Fruit fly (Drosophila melanogaster) whole organism, embryonic: ENCODE measurements around the gene CG4210.
A peak's percentile ranks its signal among the peaks of the same experiment; 100 is the strongest.

Source experiments
- ATbp ChIP-seq: fragments of 200-800 bp; sonication (Bioruptor generic); optimal IDR thresholded peaks from 2 replicates; lab custom pipeline; 2017; ENCODE audit warnings: missing biosample characterization, mild to moderate bottlenecking, missing genetic modification characterization, missing genetic modification reagents
- Aef1 ChIP-seq: fragments of 200-800 bp; sonication (Bioruptor generic); IDR thresholded peaks from 3 replicates; pipeline ENCODE4 v1.3.6; 2022; ENCODE audit warnings: missing biosample characterization, missing genetic modification characterization
- Atf6 ChIP-seq: fragments of 200-800 bp; sonication (Bioruptor generic); IDR thresholded peaks from 2 replicates; pipeline ENCODE4 v1.3.6; 2022; ENCODE audit warnings: missing biosample characterization, missing genetic modification characterization
- Awh ChIP-seq: fragments of 200-800 bp; sonication (Bioruptor generic); IDR thresholded peaks from 2 replicates; pipeline ENCODE4, ENCODE4 v1.3.6; 2022; ENCODE audit warnings: missing biosample characterization, missing genetic modification characterization
- BEAF-32 ChIP-seq: fragments of 200-800 bp; sonication (Bioruptor generic); optimal IDR thresholded peaks from 3 replicates; lab custom pipeline; 2017; ENCODE audit warnings: missing biosample characterization, missing genetic modification characterization, mild to moderate bottlenecking, moderate library complexity, missing genetic modification reagents
- CG11398 ChIP-seq: fragments of 200-800 bp; sonication (Bioruptor generic); optimal IDR thresholded peaks from 2 replicates; lab custom pipeline; 2016; ENCODE audit warnings: missing biosample characterization, missing genetic modification characterization
- CG11695 ChIP-seq: fragments of 200-800 bp; sonication (Bioruptor generic); IDR thresholded peaks from 3 replicates; pipeline ENCODE4 v1.3.6; 2022; ENCODE audit warnings: missing biosample characterization, missing genetic modification characterization
- CG13287 ChIP-seq: fragments of 200-800 bp; sonication (Bioruptor generic); IDR thresholded peaks from 2 replicates; pipeline ENCODE4 v1.3.6; 2022; ENCODE audit warnings: missing biosample characterization, missing genetic modification characterization; ENCODE audit not compliant: partially characterized antibody
- CG13296 ChIP-seq: fragments of 200-800 bp; sonication (Bioruptor generic); optimal IDR thresholded peaks from 3 replicates; lab custom pipeline; 2018; ENCODE audit warnings: missing biosample characterization, mild to moderate bottlenecking, missing genetic modification characterization
- CG14965 ChIP-seq: fragments of 200-800 bp; sonication (Bioruptor generic); optimal IDR thresholded peaks from 2 replicates; lab custom pipeline; 2016; ENCODE audit warnings: missing biosample characterization, missing genetic modification characterization, borderline replicate concordance
- CG17186 ChIP-seq: fragments of 200-800 bp; sonication (Bioruptor generic); optimal IDR thresholded peaks from 3 replicates; lab custom pipeline; 2017; ENCODE audit warnings: missing biosample characterization, missing genetic modification reagents, missing genetic modification characterization
- CG2712 ChIP-seq: fragments of 200-800 bp; optimal IDR thresholded peaks from 3 replicates; lab custom pipeline; 2019; ENCODE audit warnings: missing biosample characterization, mild to moderate bottlenecking, missing genetic modification characterization, moderate library complexity
- CG31224 ChIP-seq: fragments of 200-800 bp; sonication (Bioruptor generic); IDR thresholded peaks from 2 replicates; pipeline ENCODE4 v1.3.6; 2022; ENCODE audit warnings: missing biosample characterization, missing genetic modification characterization
- CG3726 ChIP-seq: fragments of 200-800 bp; sonication (Bioruptor generic); IDR thresholded peaks from 3 replicates; pipeline ENCODE4, ENCODE4 v1.3.6; 2022; ENCODE audit warnings: missing biosample characterization, missing genetic modification characterization
- CG42726 ChIP-seq: fragments of 200-800 bp; sonication (Bioruptor generic); IDR thresholded peaks from 2 replicates; pipeline ENCODE4 v1.3.6; 2022; ENCODE audit warnings: missing biosample characterization, missing genetic modification characterization; ENCODE audit not compliant: partially characterized antibody
- CG4820 ChIP-seq: fragments of 200-800 bp; sonication (Bioruptor generic); optimal IDR thresholded peaks from 3 replicates; lab custom pipeline; 2016; ENCODE audit warnings: missing biosample characterization, missing genetic modification characterization
- CG7786 ChIP-seq: fragments of 200-800 bp; sonication (Bioruptor generic); optimal IDR thresholded peaks from 2 replicates; lab custom pipeline; 2016; ENCODE audit warnings: missing biosample characterization, missing genetic modification characterization
- CG8765 ChIP-seq: fragments of 200-800 bp; sonication (Bioruptor generic); IDR thresholded peaks from 2 replicates; pipeline ENCODE4 v1.3.6; 2022; ENCODE audit warnings: missing biosample characterization, missing genetic modification characterization
- CG9727 ChIP-seq: fragments of 200-800 bp; sonication (Bioruptor generic); optimal IDR thresholded peaks from 3 replicates; lab custom pipeline; 2017; ENCODE audit warnings: missing biosample characterization, mild to moderate bottlenecking, missing genetic modification characterization
- ERR ChIP-seq: fragments of 200-800 bp; sonication (Bioruptor generic); optimal IDR thresholded peaks from 2 replicates; lab custom pipeline; 2016; ENCODE audit warnings: missing biosample characterization, missing genetic modification characterization
- H2.0 ChIP-seq: fragments of 200-800 bp; sonication (Bioruptor generic); IDR thresholded peaks from 2 replicates; pipeline ENCODE4 v1.3.6; 2022; ENCODE audit warnings: missing biosample characterization, missing genetic modification characterization
- Hr3 ChIP-seq: fragments of 200-800 bp; sonication (Bioruptor generic); optimal IDR thresholded peaks from 3 replicates; lab custom pipeline; 2016; ENCODE audit warnings: missing biosample characterization, missing genetic modification characterization
- Nf-YC ChIP-seq: fragments of 200-800 bp; optimal IDR thresholded peaks from 3 replicates; lab custom pipeline; 2019; ENCODE audit warnings: missing biosample characterization, mild to moderate bottlenecking, missing genetic modification characterization, moderate library complexity
- Pdp1 ChIP-seq, 2 experiments: fragments of 200-800 bp; sonication (Bioruptor generic); optimal IDR thresholded peaks; 3 replicates each; lab custom pipeline; 2016; ENCODE audit warnings: missing biosample characterization in 2 of 2, missing genetic modification characterization in 2 of 2, mild to moderate bottlenecking in 1 of 2, moderate library complexity in 1 of 2
- Six4 ChIP-seq: fragments of 200-800 bp; sonication (Bioruptor generic); optimal IDR thresholded peaks from 2 replicates; lab custom pipeline; 2016; ENCODE audit warnings: missing biosample characterization, missing genetic modification characterization
- Sox100B ChIP-seq: fragments of 200-800 bp; sonication (Bioruptor generic); optimal IDR thresholded peaks from 3 replicates; lab custom pipeline; 2018; ENCODE audit warnings: missing biosample characterization, mild to moderate bottlenecking, missing genetic modification characterization
- Sox102F ChIP-seq: fragments of 200-800 bp; sonication (Bioruptor generic); optimal IDR thresholded peaks from 2 replicates; lab custom pipeline; 2018; ENCODE audit warnings: missing biosample characterization, mild to moderate bottlenecking, missing genetic modification characterization, moderate library complexity
- Trl ChIP-seq, 3 experiments: fragments of >200 bp in 2 of 3; fragments of 200-800 bp in 1 of 3; sonication (Bioruptor generic) in 1 of 3; optimal IDR thresholded peaks; 2 replicates in 1 of 3; 3 replicates in 2 of 3; lab custom pipeline; 2016 to 2017; ENCODE audit warnings: missing biosample characterization in 1 of 3, missing genetic modification characterization in 1 of 3
- Xrp1 ChIP-seq: fragments of 200-800 bp; sonication (Bioruptor generic); IDR thresholded peaks from 2 replicates; pipeline ENCODE4 v1.3.6; 2022; ENCODE audit warnings: missing biosample characterization, missing genetic modification characterization
- amos ChIP-seq: fragments of 200-800 bp; sonication (Bioruptor generic); IDR thresholded peaks from 2 replicates; pipeline ENCODE4 v1.3.6; 2022; ENCODE audit warnings: missing biosample characterization, missing genetic modification characterization; ENCODE audit not compliant: partially characterized antibody
- aop ChIP-seq: fragments of 200-800 bp; sonication (Bioruptor generic); IDR thresholded peaks from 2 replicates; pipeline ENCODE4 v1.3.6; 2022; ENCODE audit warnings: missing biosample characterization, missing genetic modification characterization
- ap ChIP-seq: fragments of 200-800 bp; sonication (Bioruptor generic); IDR thresholded peaks from 2 replicates; pipeline ENCODE4 v1.3.6; 2022; ENCODE audit warnings: missing biosample characterization, missing genetic modification characterization
- ara ChIP-seq: fragments of 200-800 bp; sonication (Bioruptor generic); IDR thresholded peaks from 2 replicates; pipeline ENCODE4 v1.3.6; 2022; ENCODE audit warnings: missing biosample characterization, missing genetic modification characterization
- chinmo ChIP-seq: fragments of 200-800 bp; sonication (Bioruptor generic); IDR thresholded peaks from 4 replicates; pipeline ENCODE4 v1.3.6; 2022; ENCODE audit warnings: missing biosample characterization, missing genetic modification characterization; ENCODE audit not compliant: partially characterized antibody
- corto ChIP-seq: fragments of 200-800 bp; sonication (Bioruptor generic); optimal IDR thresholded peaks from 2 replicates; lab custom pipeline; 2016; ENCODE audit warnings: missing biosample characterization, mild to moderate bottlenecking, missing genetic modification characterization, moderate library complexity
- croc ChIP-seq: fragments of 200-800 bp; sonication (Bioruptor generic); conservative IDR thresholded peaks from 3 replicates; pipeline ENCODE4 v1.3.6; 2022; ENCODE audit warnings: missing biosample characterization, missing genetic modification characterization
- crol ChIP-seq: fragments of 200-800 bp; sonication (Bioruptor generic); IDR thresholded peaks from 2 replicates; pipeline ENCODE4 v1.3.6; 2022; ENCODE audit warnings: missing biosample characterization, missing genetic modification characterization
- fd102C ChIP-seq: fragments of 200-800 bp; sonication (Bioruptor generic); optimal IDR thresholded peaks from 2 replicates; lab custom pipeline; 2018; ENCODE audit warnings: missing biosample characterization, mild to moderate bottlenecking, missing genetic modification characterization, moderate library complexity
- ind ChIP-seq: fragments of 200-800 bp; sonication (Bioruptor generic); optimal IDR thresholded peaks from 3 replicates; lab custom pipeline; 2016; ENCODE audit warnings: missing biosample characterization, missing genetic modification characterization
- jumu ChIP-seq: fragments of 200-800 bp; sonication (Bioruptor generic); optimal IDR thresholded peaks from 3 replicates; lab custom pipeline; 2016; ENCODE audit warnings: missing biosample characterization, missing genetic modification characterization
- nau ChIP-seq: fragments of 200-800 bp; sonication (Bioruptor generic); optimal IDR thresholded peaks from 3 replicates; lab custom pipeline; 2017; ENCODE audit warnings: missing biosample characterization, mild to moderate bottlenecking, missing genetic modification characterization, missing genetic modification reagents
- repo ChIP-seq: fragments of 200-800 bp; sonication (Bioruptor generic); optimal IDR thresholded peaks from 2 replicates; lab custom pipeline; 2016; ENCODE audit warnings: missing biosample characterization, missing genetic modification characterization
- sna ChIP-seq: fragments of 200-800 bp; sonication (Bioruptor generic); IDR thresholded peaks from 2 replicates; pipeline ENCODE4 v1.3.6; 2022; ENCODE audit warnings: missing biosample characterization, missing genetic modification characterization; ENCODE audit not compliant: partially characterized antibody
- tap ChIP-seq: fragments of 200-800 bp; optimal IDR thresholded peaks from 3 replicates; lab custom pipeline; 2019; ENCODE audit warnings: missing biosample characterization, mild to moderate bottlenecking, missing genetic modification characterization, moderate library complexity
- tgo ChIP-seq: fragments of 200-800 bp; sonication (Bioruptor generic); IDR thresholded peaks from 3 replicates; pipeline ENCODE4 v1.3.6; 2022; ENCODE audit warnings: missing biosample characterization, missing genetic modification characterization
- tx ChIP-seq: fragments of 200-800 bp; sonication (Bioruptor generic); optimal IDR thresholded peaks from 2 replicates; lab custom pipeline; 2016; ENCODE audit warnings: missing biosample characterization, missing genetic modification characterization
- zf30C ChIP-seq: fragments of 200-800 bp; sonication (Bioruptor generic); optimal IDR thresholded peaks from 3 replicates; lab custom pipeline; 2018; ENCODE audit warnings: missing biosample characterization, mild to moderate bottlenecking, missing genetic modification characterization

Gene CG4210

DNA sequence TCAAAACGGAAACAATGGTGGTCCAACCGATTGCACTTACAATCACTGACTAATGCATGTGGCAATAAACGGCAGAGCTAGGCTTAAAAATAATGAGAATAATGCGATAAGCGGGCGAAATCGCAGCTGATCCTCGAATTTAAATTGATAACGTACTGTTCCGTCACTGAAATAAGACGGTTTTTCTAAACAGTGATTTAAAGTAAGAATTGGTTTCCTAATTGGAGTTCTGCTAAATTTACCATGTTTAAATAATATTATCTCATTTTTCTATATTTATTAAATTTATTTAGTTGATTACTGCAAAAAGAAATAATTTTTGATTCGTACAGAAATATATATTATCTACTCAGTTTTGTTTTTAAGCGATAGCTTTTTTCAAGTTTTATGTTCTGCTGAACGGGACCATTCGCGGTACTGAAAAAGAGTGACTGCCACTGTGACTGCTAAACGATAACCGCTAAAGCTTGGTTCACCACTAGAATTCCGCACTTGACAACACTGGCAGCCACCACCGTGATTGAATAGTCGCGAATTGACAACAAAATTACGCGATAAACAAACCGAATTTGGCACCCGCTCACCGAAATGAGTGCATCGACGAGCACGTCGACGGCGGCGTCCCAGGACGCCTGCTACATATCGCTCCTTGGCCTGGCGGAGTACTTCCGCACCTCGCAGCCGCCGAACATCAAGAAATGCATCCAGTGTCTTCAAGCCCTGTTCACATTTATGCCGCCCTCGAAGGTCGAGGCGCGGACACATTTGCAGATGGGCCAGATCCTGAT is 4.9 kb upstream of the CG4210 start, which contains the start of the genes Spn88Eb and Mau2 (continued):
- no peak; the same call in 2 of the 3 replicates for TF ChIP-seq CG11695 (GFP tag; lab: Robert Waterston, UW)
- no peak for TF ChIP-seq ATbp (GFP tag; lab: Kevin White, UChicago)
- TF ChIP-seq crol (GFP tag; lab: Robert Waterston, UW), result no peak
- peak; percentile 67 for TF ChIP-seq Nf-YC (tag; lab: Kevin White, UChicago)
- no peak for TF ChIP-seq ERR (GFP tag; lab: Kevin White, UChicago)
- peak; percentile 24; the same call in 1 of the 2 replicates for TF ChIP-seq Awh (GFP tag; lab: Robert Waterston, UW)
- TF ChIP-seq H2.0 (GFP tag; lab: Robert Waterston, UW), result peak; percentile 67
- TF ChIP-seq tap (tag; lab: Kevin White, UChicago), result no peak
- TF ChIP-seq CG13287 (GFP tag; lab: Robert Waterston, UW), result peak; percentile 79
- peak; percentile 56; the same call in 2 of the 3 replicates for TF ChIP-seq croc (GFP tag; lab: Robert Waterston, UW)
- TF ChIP-seq amos (GFP tag; lab: Robert Waterston, UW), result peak; percentile 79
- peak; percentile 69 for TF ChIP-seq Aef1 (GFP tag; lab: Robert Waterston, UW)
- peak; percentile 61; the same call in 1 of the 2 replicates for TF ChIP-seq CG8765 (GFP tag; lab: Robert Waterston, UW)
- TF ChIP-seq jumu, result peak; percentile 76
- no peak for TF ChIP-seq corto (GFP tag; lab: Kevin White, UChicago)
- peak; percentile 52 for TF ChIP-seq CG17186 (GFP tag; lab: Kevin White, UChicago)
- no peak for TF ChIP-seq CG14965 (GFP tag; lab: Kevin White, UChicago)
- peak; percentile 64 for TF ChIP-seq CG7786 (GFP tag; lab: Kevin White, UChicago)
- TF ChIP-seq tx (GFP tag; lab: Kevin White, UChicago), result peak; percentile 9
- TF ChIP-seq CG3726, result peak; percentile 52; the same call in 1 of the 3 replicates
- TF ChIP-seq ap (GFP tag; lab: Robert Waterston, UW), result no peak
- peak; percentile 65 for TF ChIP-seq CG13296 (GFP tag; lab: Kevin White, UChicago)
- peak; percentile 67 for TF ChIP-seq CG42726
- no peak for TF ChIP-seq Sox100B (GFP tag; lab: Kevin White, UChicago)
- 0 out of 4 replicates have a peak, but pooled peaks have one; percentile 52 for TF ChIP-seq chinmo
- TF ChIP-seq CG11398 (GFP tag; lab: Kevin White, UChicago), result no peak
- no peak for TF ChIP-seq aop (GFP tag; lab: Robert Waterston, UW)
- peak; percentile 48 for TF ChIP-seq CG4820 (GFP tag; lab: Kevin White, UChicago)
- TF ChIP-seq repo (GFP tag; lab: Kevin White, UChicago), result peak; percentile 23
- TF ChIP-seq Trl (optimal IDR thresholded peaks at IDR 0.05; lab: Kevin White, UChicago), result no peak
- peak; percentile 70 for TF ChIP-seq Trl (GFP tag; optimal IDR thresholded peaks at IDR 0.05; lab: Kevin White, UChicago)
- peak; percentile 56; the same call in 1 of the 2 replicates for TF ChIP-seq sna (GFP tag; lab: Robert Waterston, UW)
- peak; percentile 48 for TF ChIP-seq CG9727 (GFP tag; lab: Kevin White, UChicago)
- TF ChIP-seq zf30C (GFP tag; lab: Kevin White, UChicago), result no peak
- TF ChIP-seq Atf6 (GFP tag; lab: Robert Waterston, UW), result 0 out of 2 replicates have a peak, but pooled peaks have one; percentile 31
- TF ChIP-seq CG2712 (tag; lab: Kevin White, UChicago), result peak; percentile 90
- TF ChIP-seq Sox102F, result no peak
- TF ChIP-seq CG31224, result peak; percentile 70
- TF ChIP-seq Xrp1, result peak; percentile 78
- TF ChIP-seq ara (GFP tag; lab: Robert Waterston, UW), result peak; percentile 43; the same call in 1 of the 2 replicates
- peak; percentile 38 for TF ChIP-seq fd102C (GFP tag; lab: Kevin White, UChicago)
- TF ChIP-seq BEAF-32, result peak; percentile 82
- TF ChIP-seq Pdp1 (GFP tag; optimal IDR thresholded peaks at IDR 0.05; lab: Kevin White, UChicago), result peak; percentile 35 to 73
- TF ChIP-seq ind (GFP tag; lab: Kevin White, UChicago), result peak; percentile 77
- peak; percentile 38 for TF ChIP-seq Six4 (GFP tag; lab: Kevin White, UChicago)
- peak; percentile 60 for TF ChIP-seq Hr3 (GFP tag; lab: Kevin White, UChicago)
- TF ChIP-seq tgo (GFP tag; lab: Robert Waterston, UW), result peak; percentile 59
- TF ChIP-seq nau, result no peak
